Worm (Caenorhabditis elegans): ENCODE results near the gene C33B4.4.

- TF ChIP-seq pha-4 (GFP tag; IDR thresholded peaks at IDR 0.05) (no peak), pha-4 (tag; optimal IDR thresholded peaks at IDR 0.05) (no peak), dpl-1 (GFP tag; optimal IDR thresholded peaks at IDR 0.05) (no peak), nhr-237 (tag; optimal IDR thresholded peaks at IDR 0.05) (no peak), unc-62 (GFP tag; optimal IDR thresholded peaks at IDR 0.05 in 1 of 2) (no peak), unc-62 (tag; optimal IDR thresholded peaks at IDR 0.05) (no peak), lin-13 (GFP tag; optimal IDR thresholded peaks at IDR 0.05) (no peak)
Observed at ce11 chrII:11417999-11418398, 34.8 kb upstream of the C33B4.4 start, which contains the start of gene C05D12.2.

All from whole organism, L4 larva.